Fruit fly (Drosophila melanogaster) Kc167 (cell line): ENCODE data around the gene dnk.

ENCODE experiments used
- Myc ChIP-seq: fragments of >200 bp; optimal IDR thresholded peaks from 2 replicates; lab custom pipeline; 2017; ENCODE audit warnings: missing external identifiers
- Sin3A ChIP-seq: fragments of >200 bp; optimal IDR thresholded peaks from 2 replicates; lab custom pipeline; 2018; ENCODE audit warnings: missing external identifiers
- h ChIP-seq: fragments of >200 bp; optimal IDR thresholded peaks from 3 replicates; lab custom pipeline; 2018; ENCODE audit warnings: missing external identifiers
- insv ChIP-seq: fragments of >200 bp; optimal IDR thresholded peaks from 3 replicates; lab custom pipeline; 2018; ENCODE audit warnings: missing external identifiers
- psq ChIP-seq: fragments of >200 bp; optimal IDR thresholded peaks from 2 replicates; lab custom pipeline; 2017; ENCODE audit warnings: missing external identifiers
- ttk ChIP-seq: sonication (Bioruptor generic); optimal IDR thresholded peaks from 2 replicates; lab custom pipeline; 2017; ENCODE audit warnings: missing external identifiers

The dnk gene

dm6 chr3R:18988957-18989818 is 8.4 kb downstream of the dnk start:
- TF ChIP-seq psq (lab: Kevin White, UChicago) (no peak), ttk (lab: Kevin White, UChicago) (no peak), h (no peak), Myc (no peak), Sin3A (lab: Kevin White, UChicago) (no peak), insv (no peak)

- TF ChIP-seq h: no peak
- TF ChIP-seq insv: no peak
- no peak for TF ChIP-seq ttk (lab: Kevin White, UChicago)
- TF ChIP-seq Sin3A (lab: Kevin White, UChicago): no peak
- no peak for TF ChIP-seq Myc
- TF ChIP-seq psq (lab: Kevin White, UChicago): no peak
Measured at dm6 chr3R:18989819-18990137, 9.0 kb downstream of the dnk start.

- no peak for TF ChIP-seq Sin3A (lab: Kevin White, UChicago)
- no peak for TF ChIP-seq psq (lab: Kevin White, UChicago)
- TF ChIP-seq Myc: no peak
- no peak for TF ChIP-seq insv
- no peak for TF ChIP-seq ttk (lab: Kevin White, UChicago)
- no peak for TF ChIP-seq h
Measured at dm6 chr3R:18990514-18990913, 9.7 kb downstream of the dnk start.

dm6 chr3R:18991721-18992120 is 10.9 kb downstream of the dnk start:
- TF ChIP-seq Myc (no peak), ttk (lab: Kevin White, UChicago) (no peak), insv (no peak), Sin3A (lab: Kevin White, UChicago) (no peak), h (no peak), psq (lab: Kevin White, UChicago) (no peak)

- no peak for TF ChIP-seq insv
- TF ChIP-seq Myc: no peak
- no peak for TF ChIP-seq h
- no peak for TF ChIP-seq ttk (lab: Kevin White, UChicago)
- TF ChIP-seq psq (lab: Kevin White, UChicago): no peak
- no peak for TF ChIP-seq Sin3A (lab: Kevin White, UChicago)
Measured at dm6 chr3R:18993159-18993558, 12.4 kb downstream of the dnk start.

- TF ChIP-seq insv: no peak
- TF ChIP-seq Myc: no peak
- no peak for TF ChIP-seq Sin3A (lab: Kevin White, UChicago)
- TF ChIP-seq h: no peak
- no peak for TF ChIP-seq ttk (lab: Kevin White, UChicago)
- no peak for TF ChIP-seq psq (lab: Kevin White, UChicago)
Measured at dm6 chr3R:18995556-18996272, 14.9 kb downstream of the dnk start.

- TF ChIP-seq Sin3A (lab: Kevin White, UChicago): no peak
- no peak for TF ChIP-seq Myc
- TF ChIP-seq psq (lab: Kevin White, UChicago): no peak
- no peak for TF ChIP-seq ttk (lab: Kevin White, UChicago)
- no peak for TF ChIP-seq insv
- no peak for TF ChIP-seq h
Measured at dm6 chr3R:18997388-18998287, 16.8 kb downstream of the dnk start.

- TF ChIP-seq h (no peak), psq (lab: Kevin White, UChicago) (no peak), Myc (no peak), Sin3A (lab: Kevin White, UChicago) (no peak), insv (no peak), ttk (lab: Kevin White, UChicago) (no peak)
Measured at dm6 chr3R:18998370-18998769, 17.6 kb downstream of the dnk start.

dm6 chr3R:18999906-19000451 is 19.2 kb downstream of the dnk start:
- TF ChIP-seq Sin3A (lab: Kevin White, UChicago) (no peak), ttk (lab: Kevin White, UChicago) (no peak), Myc (no peak)

- TF ChIP-seq ttk (lab: Kevin White, UChicago) (no peak), h (no peak), psq (lab: Kevin White, UChicago) (no peak)
Measured at dm6 chr3R:19001701-19002100, 20.9 kb downstream of the dnk start.

- TF ChIP-seq psq (lab: Kevin White, UChicago): no peak
- TF ChIP-seq Myc: no peak
- TF ChIP-seq Sin3A (lab: Kevin White, UChicago): no peak
- TF ChIP-seq h: no peak
- TF ChIP-seq insv: no peak
Measured at dm6 chr3R:19010923-19011322, 30.1 kb downstream of the dnk start.

dm6 chr3R:19011885-19012284 is 31.1 kb downstream of the dnk start:
- TF ChIP-seq h: no peak
- TF ChIP-seq insv: no peak
- TF ChIP-seq psq (lab: Kevin White, UChicago): no peak
- no peak for TF ChIP-seq Myc
- TF ChIP-seq ttk (lab: Kevin White, UChicago): no peak
- no peak for TF ChIP-seq Sin3A (lab: Kevin White, UChicago)
